Fruit fly (Drosophila melanogaster): Measurements from ENCODE around the gene Prx2.
A peak's percentile ranks its signal among the peaks of the same experiment; 100 is the strongest.

Gene Prx2

dm6 chrX:13300835-13301502 lies 28.7 kb upstream of the Prx2 start:
- no peak for TF ChIP-seq bab1 (GFP tag; optimal IDR thresholded peaks at IDR 0.05)
- TF ChIP-seq ovo (GFP tag; optimal IDR thresholded peaks at IDR 0.05), result peak; percentile 18
- TF ChIP-seq Hr96 (GFP tag; optimal IDR thresholded peaks at IDR 0.05), result no peak
- TF ChIP-seq toe (GFP tag; optimal IDR thresholded peaks at IDR 0.05), result no peak
- TF ChIP-seq tj (GFP tag; optimal IDR thresholded peaks at IDR 0.05), result peak; percentile 22
- no peak for TF ChIP-seq CG33017 (tag; optimal IDR thresholded peaks at IDR 0.05)
- no peak for TF ChIP-seq CG12768 (GFP tag; optimal IDR thresholded peaks at IDR 0.05)

- no peak for TF ChIP-seq cic (GFP tag; optimal IDR thresholded peaks at IDR 0.05)
Observed at dm6 chrX:13302315-13302614, 27.4 kb upstream of the Prx2 start, which contains the start of gene CG1764. Gene CG1764, minus strand, starts transcription at chrX:13302415.

DNA sequence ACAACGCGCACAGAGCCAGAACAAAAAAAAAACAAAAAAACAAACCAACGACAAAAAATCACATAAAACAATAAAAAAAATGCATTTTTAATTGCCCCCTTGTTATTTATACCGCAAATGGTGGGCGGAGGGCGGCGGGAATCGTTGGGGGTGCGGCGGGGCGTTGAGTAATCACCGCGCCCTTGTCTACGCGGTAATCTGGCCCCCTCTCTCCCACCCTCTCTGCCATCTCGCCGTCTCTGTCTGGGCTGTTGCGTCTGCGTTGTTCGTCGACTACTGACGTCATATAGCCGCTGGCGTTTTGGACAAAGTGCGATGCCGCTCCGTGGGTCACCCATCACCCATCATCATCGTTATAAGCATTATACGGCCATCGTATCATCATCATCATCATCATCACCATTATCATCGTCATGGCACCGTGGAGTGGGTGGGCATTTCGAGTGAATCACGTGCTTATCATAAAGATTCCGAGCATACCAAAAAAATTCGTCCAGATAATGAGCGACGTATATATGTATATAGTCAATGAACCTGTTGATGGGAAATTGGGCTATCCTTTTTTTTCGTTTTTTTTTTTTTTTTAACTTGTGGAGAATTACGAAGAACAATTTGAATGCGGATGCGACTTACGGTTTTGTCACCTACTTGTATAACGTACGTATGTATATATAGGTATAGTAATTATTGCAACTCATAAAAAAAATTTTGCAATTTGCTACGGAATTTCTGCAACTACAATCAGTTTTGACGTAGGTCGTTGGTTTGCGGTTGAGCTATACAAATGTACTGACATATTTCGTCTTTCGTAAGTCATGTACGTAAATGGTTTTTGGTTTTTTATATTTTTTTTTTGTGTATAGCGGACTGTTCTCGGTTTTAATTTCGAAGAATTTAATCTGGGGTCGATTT lies 26.8 kb upstream of the Prx2 start:
- TF ChIP-seq CG5204 (GFP tag; optimal IDR thresholded peaks at IDR 0.05) (no peak), cic (GFP tag; optimal IDR thresholded peaks at IDR 0.05) (peak; percentile 68), Hr96 (GFP tag; optimal IDR thresholded peaks at IDR 0.05) (no peak), kay (GFP tag; ENCODE audit: borderline replicate concordance) (peak; percentile 60), CG11617 (GFP tag; optimal IDR thresholded peaks at IDR 0.05) (peak; percentile 52), tj (GFP tag; optimal IDR thresholded peaks at IDR 0.05) (peak; percentile 79), bab1 (GFP tag; optimal IDR thresholded peaks at IDR 0.05) (no peak), ovo (GFP tag; optimal IDR thresholded peaks at IDR 0.05) (peak; percentile 78), CG12768 (GFP tag; optimal IDR thresholded peaks at IDR 0.05) (peak; percentile 66), CG7045 (GFP tag; optimal IDR thresholded peaks at IDR 0.05) (peak; percentile 25)

DNA sequence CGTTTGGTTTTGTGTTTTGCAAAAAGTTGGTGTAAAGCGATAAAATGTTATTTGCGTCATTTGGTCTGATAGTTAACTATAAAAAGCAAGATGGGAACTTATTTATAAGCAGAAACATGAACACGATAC lies 26.2 kb upstream of the Prx2 start, which contains the start of gene IP3K2:
IP3K2 (plus strand) TSS at position 107 of the 129 bp plus-strand sequence.
- TF ChIP-seq kay (GFP tag; ENCODE audit: borderline replicate concordance), result peak; percentile 51
- TF ChIP-seq CG5204 (GFP tag; optimal IDR thresholded peaks at IDR 0.05), result no peak

- TF ChIP-seq CG33017 (tag; optimal IDR thresholded peaks at IDR 0.05), result no peak
- no peak for TF ChIP-seq Hr96 (GFP tag; optimal IDR thresholded peaks at IDR 0.05)
- peak; percentile 29 for TF ChIP-seq tj (GFP tag; optimal IDR thresholded peaks at IDR 0.05)
- peak; percentile 10 for TF ChIP-seq Mnt (GFP tag; optimal IDR thresholded peaks at IDR 0.05)
- TF ChIP-seq CG7101 (tag; optimal IDR thresholded peaks at IDR 0.05), result peak; percentile 5
- TF ChIP-seq cic (GFP tag; optimal IDR thresholded peaks at IDR 0.05), result peak; percentile 63
- peak; percentile 39 for TF ChIP-seq CG11617 (GFP tag; optimal IDR thresholded peaks at IDR 0.05)
Observed at dm6 chrX:13303656-13304647, 25.7 kb upstream of the Prx2 start.

DNA sequence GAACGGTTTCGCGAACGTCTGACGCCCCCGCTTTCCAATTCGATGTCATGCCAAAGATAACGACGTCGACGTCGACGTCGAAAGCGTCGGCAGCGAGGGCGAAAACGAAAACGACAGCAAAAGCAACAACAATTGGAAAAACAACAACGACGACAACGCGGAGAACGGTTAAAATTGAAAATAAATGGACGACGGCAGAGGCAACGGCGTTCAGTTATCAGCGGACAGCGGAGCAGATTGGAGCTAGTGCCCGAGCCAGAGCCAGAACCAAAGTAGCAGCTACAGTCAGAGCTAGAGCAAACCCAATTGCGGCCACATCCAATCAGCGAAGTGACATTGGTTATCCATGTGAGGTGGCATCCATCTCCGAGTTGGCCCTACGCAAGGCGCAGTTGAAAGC lies 24.3 kb upstream of the Prx2 start:
- no peak for TF ChIP-seq Crg-1 (GFP tag; optimal IDR thresholded peaks at IDR 0.05)
- TF ChIP-seq CG33017 (tag; optimal IDR thresholded peaks at IDR 0.05), result no peak
- peak; percentile 28 for TF ChIP-seq bab1 (GFP tag; optimal IDR thresholded peaks at IDR 0.05)
- TF ChIP-seq Mnt (GFP tag; optimal IDR thresholded peaks at IDR 0.05), result peak; percentile 12
- peak; percentile 21 for TF ChIP-seq tj (GFP tag; optimal IDR thresholded peaks at IDR 0.05)
- no peak for TF ChIP-seq CG5204 (GFP tag; optimal IDR thresholded peaks at IDR 0.05)
- TF ChIP-seq Hr96 (GFP tag; optimal IDR thresholded peaks at IDR 0.05), result no peak
- peak; percentile 29 for TF ChIP-seq ovo (GFP tag; optimal IDR thresholded peaks at IDR 0.05)

DNA sequence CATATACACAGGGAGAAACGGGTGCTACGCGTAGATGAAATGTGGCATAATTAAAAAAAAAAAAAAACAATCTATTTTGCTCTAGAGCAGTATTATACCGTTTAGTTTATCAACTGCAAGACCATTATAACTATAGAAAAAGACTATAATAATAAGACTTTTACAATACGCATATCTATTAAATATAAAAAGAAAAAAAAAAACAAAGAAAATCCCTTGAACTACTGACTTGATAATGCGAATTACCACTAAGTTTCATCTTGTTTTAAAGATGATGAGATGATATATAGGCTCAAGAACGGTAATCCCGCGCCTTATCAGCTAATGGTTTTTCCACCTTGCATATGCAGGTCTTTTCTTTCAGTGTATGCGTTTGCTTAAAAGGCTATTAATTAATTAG lies 22.4 kb upstream of the Prx2 start:
- TF ChIP-seq CG7101 (tag; optimal IDR thresholded peaks at IDR 0.05), result peak; percentile 3
- TF ChIP-seq CG5204 (GFP tag; optimal IDR thresholded peaks at IDR 0.05), result no peak
- TF ChIP-seq ovo (GFP tag; optimal IDR thresholded peaks at IDR 0.05), result peak; percentile 3
- TF ChIP-seq bab1 (GFP tag; optimal IDR thresholded peaks at IDR 0.05), result no peak
- no peak for TF ChIP-seq toe (GFP tag; optimal IDR thresholded peaks at IDR 0.05)
- no peak for TF ChIP-seq CG14711 (tag; optimal IDR thresholded peaks at IDR 0.05)
- TF ChIP-seq pad (GFP tag; optimal IDR thresholded peaks at IDR 0.05), result no peak
- peak; percentile 20 for TF ChIP-seq tj (GFP tag; optimal IDR thresholded peaks at IDR 0.05)
- TF ChIP-seq Hr96 (GFP tag; optimal IDR thresholded peaks at IDR 0.05), result peak; percentile 5
- TF ChIP-seq cnc (optimal IDR thresholded peaks at IDR 0.05), result no peak
- TF ChIP-seq CG12768 (GFP tag; optimal IDR thresholded peaks at IDR 0.05), result no peak
- no peak for TF ChIP-seq Clk (GFP tag; optimal IDR thresholded peaks at IDR 0.05)
- TF ChIP-seq CG11617 (GFP tag; optimal IDR thresholded peaks at IDR 0.05), result peak; percentile 58
- no peak for TF ChIP-seq Crg-1 (GFP tag; optimal IDR thresholded peaks at IDR 0.05)
- no peak for TF ChIP-seq cic (GFP tag; optimal IDR thresholded peaks at IDR 0.05)
- no peak for TF ChIP-seq CG33017 (tag; optimal IDR thresholded peaks at IDR 0.05)
- no peak for TF ChIP-seq Mnt (GFP tag; optimal IDR thresholded peaks at IDR 0.05)
- no peak for TF ChIP-seq CG7045 (GFP tag; optimal IDR thresholded peaks at IDR 0.05)
- TF ChIP-seq CG1620 (GFP tag; optimal IDR thresholded peaks at IDR 0.05), result no peak
- TF ChIP-seq kay (GFP tag; ENCODE audit: borderline replicate concordance), result peak; percentile 44
